Fruit fly (Drosophila melanogaster) whole organism, embryonic: ENCODE data around the gene CG13250.

Source experiments
- BEAF-32 ChIP-seq: fragments of 200-800 bp; sonication (Bioruptor generic); optimal IDR thresholded peaks from 3 replicates; lab custom pipeline; 2017; ENCODE audit warnings: missing biosample characterization, missing genetic modification characterization, mild to moderate bottlenecking, moderate library complexity, missing genetic modification reagents
- Bteb2 ChIP-seq: fragments of 200-800 bp; sonication (Bioruptor generic); optimal IDR thresholded peaks from 2 replicates; lab custom pipeline; 2016; ENCODE audit warnings: missing biosample characterization, missing genetic modification characterization
- CG1024 ChIP-seq: fragments of 200-800 bp; sonication (Bioruptor generic); IDR thresholded peaks from 2 replicates; pipeline ENCODE4 v1.3.6; 2022; ENCODE audit warnings: missing biosample characterization, missing genetic modification characterization
- CG11504 ChIP-seq: fragments of 200-800 bp; sonication (Bioruptor generic); optimal IDR thresholded peaks from 3 replicates; lab custom pipeline; 2019; ENCODE audit warnings: missing biosample characterization, mild to moderate bottlenecking, missing genetic modification characterization, moderate library complexity
- CG11560 ChIP-seq: fragments of 200-800 bp; sonication (Bioruptor generic); IDR thresholded peaks from 3 replicates; pipeline ENCODE4 v1.3.6; 2022; ENCODE audit warnings: missing biosample characterization, missing genetic modification characterization
- CG11695 ChIP-seq: fragments of 200-800 bp; sonication (Bioruptor generic); IDR thresholded peaks from 3 replicates; pipeline ENCODE4 v1.3.6; 2022; ENCODE audit warnings: missing biosample characterization, missing genetic modification characterization
- CG11696 ChIP-seq: fragments of 200-800 bp; sonication (Bioruptor generic); IDR thresholded peaks from 2 replicates; pipeline ENCODE4 v1.3.6; 2022; ENCODE audit warnings: missing biosample characterization, missing genetic modification characterization
- CG13287 ChIP-seq: fragments of 200-800 bp; sonication (Bioruptor generic); IDR thresholded peaks from 2 replicates; pipeline ENCODE4 v1.3.6; 2022; ENCODE audit warnings: missing biosample characterization, missing genetic modification characterization; ENCODE audit not compliant: partially characterized antibody
- CG14014 ChIP-seq: fragments of 200-800 bp; sonication (Bioruptor generic); IDR thresholded peaks from 2 replicates; pipeline ENCODE4 v1.3.6; 2022; ENCODE audit warnings: missing biosample characterization, missing genetic modification characterization
- CG17385 ChIP-seq: fragments of 200-800 bp; sonication (Bioruptor generic); optimal IDR thresholded peaks from 3 replicates; lab custom pipeline; 2018; ENCODE audit warnings: missing biosample characterization, mild to moderate bottlenecking, missing genetic modification characterization
- CG17802 ChIP-seq: fragments of 200-800 bp; sonication (Bioruptor generic); optimal IDR thresholded peaks from 2 replicates; lab custom pipeline; 2018; ENCODE audit warnings: missing biosample characterization, mild to moderate bottlenecking, missing genetic modification characterization, moderate library complexity
- CG3163 ChIP-seq: fragments of 200-800 bp; sonication (Bioruptor generic); optimal IDR thresholded peaks from 3 replicates; lab custom pipeline; 2016; ENCODE audit warnings: missing biosample characterization, missing genetic modification characterization
- CG4707 ChIP-seq: fragments of 200-800 bp; sonication (Bioruptor generic); optimal IDR thresholded peaks from 2 replicates; lab custom pipeline; 2018; ENCODE audit warnings: missing biosample characterization, mild to moderate bottlenecking, missing genetic modification characterization, moderate library complexity
- CG4854 ChIP-seq: fragments of 200-800 bp; sonication (Bioruptor generic); optimal IDR thresholded peaks from 2 replicates; lab custom pipeline; 2016; ENCODE audit warnings: missing biosample characterization, missing genetic modification characterization, inconsistent platforms
- CG6254 ChIP-seq: fragments of 200-800 bp; sonication (Bioruptor generic); optimal IDR thresholded peaks from 3 replicates; lab custom pipeline; 2017; ENCODE audit warnings: mild to moderate bottlenecking, missing biosample characterization, missing genetic modification reagents, missing genetic modification characterization
- CG6689 ChIP-seq: fragments of 200-800 bp; sonication (Bioruptor generic); IDR thresholded peaks from 2 replicates; pipeline ENCODE4 v1.3.6; 2022; ENCODE audit warnings: missing biosample characterization, missing genetic modification characterization
- CG7271 ChIP-seq: fragments of 200-800 bp; sonication (Bioruptor generic); optimal IDR thresholded peaks from 2 replicates; lab custom pipeline; 2018; ENCODE audit warnings: missing biosample characterization, mild to moderate bottlenecking, missing genetic modification characterization, moderate library complexity
- CG7839 ChIP-seq: fragments of 200-800 bp; sonication (Bioruptor generic); optimal IDR thresholded peaks from 3 replicates; lab custom pipeline; 2018; ENCODE audit warnings: missing biosample characterization, mild to moderate bottlenecking, missing genetic modification characterization, moderate library complexity
- CG8290 ChIP-seq, 3 experiments: fragments of 200-800 bp; sonication (Bioruptor generic); optimal IDR thresholded peaks; 2 replicates each; lab custom pipeline; 2016 to 2019; ENCODE audit warnings: missing biosample characterization in 3 of 3, missing genetic modification characterization in 3 of 3, mild to moderate bottlenecking in 2 of 3, moderate library complexity in 1 of 3
- CG9876 ChIP-seq: fragments of 200-800 bp; sonication (Bioruptor generic); optimal IDR thresholded peaks from 2 replicates; lab custom pipeline; 2016; ENCODE audit warnings: missing biosample characterization, missing genetic modification characterization
- CTCF ChIP-seq: fragments of 200-800 bp; sonication (Bioruptor generic); optimal IDR thresholded peaks from 2 replicates; lab custom pipeline; 2017; ENCODE audit warnings: missing biosample characterization, mild to moderate bottlenecking, missing genetic modification characterization, moderate library complexity
- HLH4C ChIP-seq: fragments of 200-800 bp; sonication (Bioruptor generic); IDR thresholded peaks from 3 replicates; pipeline ENCODE4 v1.3.6; 2022; ENCODE audit warnings: missing biosample characterization, missing genetic modification characterization; ENCODE audit not compliant: partially characterized antibody
- Hr39 ChIP-seq: fragments of >200 bp; optimal IDR thresholded peaks from 2 replicates; lab custom pipeline; 2017
- MESR4 ChIP-seq: fragments of 200-800 bp; sonication (Bioruptor generic); optimal IDR thresholded peaks from 2 replicates; lab custom pipeline; 2018; ENCODE audit warnings: missing biosample characterization, mild to moderate bottlenecking, missing genetic modification characterization, moderate library complexity
- Mes4 ChIP-seq: fragments of 200-800 bp; sonication (Bioruptor generic); optimal IDR thresholded peaks from 2 replicates; lab custom pipeline; 2016; ENCODE audit warnings: missing biosample characterization, missing genetic modification characterization
- NFAT ChIP-seq: fragments of 200-800 bp; sonication (Bioruptor generic); IDR thresholded peaks from 2 replicates; pipeline ENCODE4 v1.3.6; 2022; ENCODE audit warnings: missing biosample characterization, missing genetic modification characterization
- Nf-YA ChIP-seq: fragments of 200-800 bp; sonication (Bioruptor generic); IDR thresholded peaks from 2 replicates; pipeline ENCODE4 v1.3.6; 2022; ENCODE audit warnings: missing biosample characterization, missing genetic modification characterization
- Ravus ChIP-seq: fragments of 200-800 bp; sonication (Bioruptor generic); IDR thresholded peaks from 2 replicates; pipeline ENCODE4 v1.3.6; 2022; ENCODE audit warnings: missing biosample characterization, missing genetic modification characterization
- amos ChIP-seq: fragments of 200-800 bp; sonication (Bioruptor generic); IDR thresholded peaks from 2 replicates; pipeline ENCODE4 v1.3.6; 2022; ENCODE audit warnings: missing biosample characterization, missing genetic modification characterization; ENCODE audit not compliant: partially characterized antibody
- bcd ChIP-seq: fragments of 200-800 bp; sonication (Bioruptor generic); optimal IDR thresholded peaks from 2 replicates; lab custom pipeline; 2017; ENCODE audit warnings: missing biosample characterization, mild to moderate bottlenecking, missing genetic modification characterization
- cad ChIP-seq: fragments of >200 bp; optimal IDR thresholded peaks from 2 replicates; lab custom pipeline; 2017; ENCODE audit warnings: missing biosample characterization, missing genetic modification characterization
- dysf ChIP-seq: fragments of 200-800 bp; sonication (Bioruptor generic); IDR thresholded peaks from 3 replicates; pipeline ENCODE4 v1.3.6; 2022; ENCODE audit warnings: missing biosample characterization, missing genetic modification characterization
- h ChIP-seq: fragments of >200 bp; optimal IDR thresholded peaks from 2 replicates; lab custom pipeline; 2017
- hbn ChIP-seq: fragments of 200-800 bp; sonication (Bioruptor generic); IDR thresholded peaks from 2 replicates; pipeline ENCODE4 v1.3.6; 2022; ENCODE audit warnings: missing biosample characterization, missing genetic modification characterization; ENCODE audit not compliant: partially characterized antibody
- hkb ChIP-seq, 2 experiments: fragments of 200-800 bp in 1 of 2; fragments of >200 bp in 1 of 2; sonication (Bioruptor generic) in 1 of 2; IDR thresholded peaks in 1 of 2; optimal IDR thresholded peaks in 1 of 2; 2 replicates each; pipeline versions ENCODE4 v1.3.6 to Lab custom; 2017 to 2022; ENCODE audit warnings: missing biosample characterization in 1 of 2, missing genetic modification characterization in 1 of 2
- ind ChIP-seq: fragments of 200-800 bp; sonication (Bioruptor generic); optimal IDR thresholded peaks from 3 replicates; lab custom pipeline; 2016; ENCODE audit warnings: missing biosample characterization, missing genetic modification characterization
- jumu ChIP-seq: fragments of 200-800 bp; sonication (Bioruptor generic); optimal IDR thresholded peaks from 3 replicates; lab custom pipeline; 2016; ENCODE audit warnings: missing biosample characterization, missing genetic modification characterization
- lola ChIP-seq, 3 experiments: fragments of >200 bp in 2 of 3; fragments of 200-800 bp in 1 of 3; sonication (Bioruptor generic) in 1 of 3; optimal IDR thresholded peaks; 2 replicates each; lab custom pipeline; 2017 to 2019; ENCODE audit warnings: missing biosample characterization in 3 of 3, missing genetic modification characterization in 3 of 3, mild to moderate bottlenecking in 1 of 3, moderate library complexity in 1 of 3
- luna ChIP-seq: fragments of 200-800 bp; sonication (Bioruptor generic); optimal IDR thresholded peaks from 2 replicates; lab custom pipeline; 2016; ENCODE audit warnings: missing biosample characterization, missing genetic modification characterization
- maf-S ChIP-seq: fragments of 200-800 bp; sonication (Bioruptor generic); optimal IDR thresholded peaks from 2 replicates; lab custom pipeline; 2016; ENCODE audit warnings: missing biosample characterization, missing genetic modification characterization
- org-1 ChIP-seq: fragments of 200-800 bp; sonication (Bioruptor generic); optimal IDR thresholded peaks from 2 replicates; lab custom pipeline; 2017; ENCODE audit warnings: missing biosample characterization, missing genetic modification characterization
- p53 ChIP-seq: fragments of 200-800 bp; sonication (Bioruptor generic); optimal IDR thresholded peaks from 2 replicates; lab custom pipeline; 2016; ENCODE audit warnings: missing biosample characterization, missing genetic modification characterization
- salm ChIP-seq: fragments of 200-800 bp; sonication (Bioruptor generic); optimal IDR thresholded peaks from 2 replicates; lab custom pipeline; 2018; ENCODE audit warnings: missing biosample characterization, mild to moderate bottlenecking, missing genetic modification characterization
- sc ChIP-seq, 3 experiments: fragments of >200 bp in 2 of 3; fragments of 200-800 bp in 1 of 3; sonication (Bioruptor generic) in 1 of 3; optimal IDR thresholded peaks; 2 replicates in 2 of 3; 3 replicates in 1 of 3; lab custom pipeline; 2017; ENCODE audit warnings: mild to moderate bottlenecking in 1 of 3, missing biosample characterization in 1 of 3, missing genetic modification characterization in 1 of 3, missing genetic modification reagents in 1 of 3
- sisA ChIP-seq: fragments of 200-800 bp; sonication (Bioruptor generic); IDR thresholded peaks from 2 replicates; pipeline ENCODE4 v1.3.6; 2022; ENCODE audit warnings: missing biosample characterization, missing genetic modification characterization
- ssp ChIP-seq: fragments of 200-800 bp; sonication (Bioruptor generic); IDR thresholded peaks from 2 replicates; pipeline ENCODE4 v1.3.6; 2022; ENCODE audit warnings: missing biosample characterization, missing genetic modification characterization
- tap ChIP-seq: fragments of 200-800 bp; optimal IDR thresholded peaks from 3 replicates; lab custom pipeline; 2019; ENCODE audit warnings: missing biosample characterization, mild to moderate bottlenecking, missing genetic modification characterization, moderate library complexity
- wek ChIP-seq: fragments of 200-800 bp; sonication (Bioruptor generic); optimal IDR thresholded peaks from 3 replicates; lab custom pipeline; 2018; ENCODE audit warnings: missing biosample characterization, mild to moderate bottlenecking, missing genetic modification characterization, moderate library complexity

CG13250 gene

dm6 chr3L:20518805-20519503 lies 14.6 kb upstream of the CG13250 start, which contains the start of gene BNIP3 (continued):
- no peak for TF ChIP-seq h
- peak; percentile 41; the same call in 1 of the 2 replicates for TF ChIP-seq amos (GFP tag; lab: Robert Waterston, UW)
- no peak for TF ChIP-seq tap (tag; lab: Kevin White, UChicago)
- no peak for TF ChIP-seq CTCF (GFP tag; lab: Kevin White, UChicago)
- no peak for TF ChIP-seq CG11696 (GFP tag; lab: Robert Waterston, UW)
- TF ChIP-seq CG7839 (tag; lab: Kevin White, UChicago) = no peak
- TF ChIP-seq Mes4 (GFP tag; lab: Kevin White, UChicago) = no peak
- peak; percentile 40 for TF ChIP-seq BEAF-32
- TF ChIP-seq Bteb2 (GFP tag; lab: Kevin White, UChicago) = no peak
- TF ChIP-seq sc (optimal IDR thresholded peaks at IDR 0.05; lab: Kevin White, UChicago) = no peak
- TF ChIP-seq sc (GFP tag; optimal IDR thresholded peaks at IDR 0.05; lab: Kevin White, UChicago) = no peak

- peak in 1 of 3 experiments; percentile 34 for TF ChIP-seq lola (GFP tag; optimal IDR thresholded peaks at IDR 0.05; lab: Kevin White, UChicago)
- TF ChIP-seq bcd (GFP tag; lab: Kevin White, UChicago) = no peak
- no peak for TF ChIP-seq CG6254
- no peak for TF ChIP-seq jumu
- no peak for TF ChIP-seq Hr39 (lab: Kevin White, UChicago)
- TF ChIP-seq luna (GFP tag; lab: Kevin White, UChicago) = no peak
- no peak for TF ChIP-seq NFAT (GFP tag; lab: Robert Waterston, UW)
- TF ChIP-seq HLH4C = no peak
- TF ChIP-seq CG17802 (tag; lab: Kevin White, UChicago) = no peak
- TF ChIP-seq CG11560 (tag; lab: Robert Waterston, UW) = no peak
- TF ChIP-seq CG4854 = no peak
- peak; percentile 61 for TF ChIP-seq CG11504
- TF ChIP-seq salm (tag; lab: Kevin White, UChicago) = no peak
- TF ChIP-seq CG7271 = no peak
- TF ChIP-seq hbn = no peak
- TF ChIP-seq cad = no peak
- peak; percentile 30; the same call in 1 of the 2 replicates for TF ChIP-seq CG13287 (GFP tag; lab: Robert Waterston, UW)
- TF ChIP-seq Ravus (GFP tag; lab: Robert Waterston, UW) = no peak
- TF ChIP-seq dysf (GFP tag; lab: Robert Waterston, UW) = no peak
- no peak for TF ChIP-seq CG11695 (GFP tag; lab: Robert Waterston, UW)
- no peak for TF ChIP-seq wek (GFP tag; lab: Kevin White, UChicago)
- TF ChIP-seq p53 (GFP tag; lab: Kevin White, UChicago) = no peak
- TF ChIP-seq CG14014 (GFP tag; lab: Robert Waterston, UW) = no peak
- peak; percentile 26 for TF ChIP-seq ind (GFP tag; lab: Kevin White, UChicago)
- TF ChIP-seq CG9876 = no peak
- TF ChIP-seq Nf-YA (GFP tag; lab: Robert Waterston, UW) = no peak
- TF ChIP-seq sisA = no peak; the same call in 1 of the 2 replicates
- no peak for TF ChIP-seq org-1
- TF ChIP-seq CG6689 (GFP tag; lab: Robert Waterston, UW) = no peak
- no peak for TF ChIP-seq CG17385
- TF ChIP-seq CG3163 (GFP tag; lab: Kevin White, UChicago) = no peak
- no peak for TF ChIP-seq CG1024
- TF ChIP-seq hkb (optimal IDR thresholded peaks at IDR 0.05; lab: Kevin White, UChicago) = no peak
- no peak for TF ChIP-seq hkb (GFP tag; IDR thresholded peaks at IDR 0.05; lab: Robert Waterston, UW)
- peak; percentile 40 for TF ChIP-seq CG8290 (GFP tag; optimal IDR thresholded peaks at IDR 0.05; lab: Kevin White, UChicago)
- no peak for TF ChIP-seq CG8290 (tag; optimal IDR thresholded peaks at IDR 0.05; lab: Kevin White, UChicago)
- no peak for TF ChIP-seq maf-S (GFP tag; lab: Kevin White, UChicago)
- no peak for TF ChIP-seq ssp (GFP tag; lab: Robert Waterston, UW)
- peak; percentile 43 for TF ChIP-seq MESR4
- TF ChIP-seq CG4707 = no peak
These were observed 12.8 kb upstream of the CG13250 start, which contains the start of the genes mTerf3 and CG5104 for dm6 chr3L:20520687-20521169. mTerf3 (minus strand) TSS chr3L:20520772. CG5104 (plus strand) TSS chr3L:20521009.
